Worm (Caenorhabditis elegans): ENCODE results near the gene clec-151.

clec-151 gene

ce11 chrIII:4626148-4626922, 1.9 kb upstream of the clec-151 start:
- TF ChIP-seq ama-1 (optimal IDR thresholded peaks at IDR 0.05): no peak
- TF ChIP-seq tra-4 (tag; optimal IDR thresholded peaks at IDR 0.05): no peak
- TF ChIP-seq ceh-36 (tag; optimal IDR thresholded peaks at IDR 0.05): no peak
- TF ChIP-seq tbx-11 (GFP tag; IDR thresholded peaks at IDR 0.05): no peak

ce11 chrIII:4634947-4635346, 6.7 kb downstream of the clec-151 start, which contains the start of gene clec-153:
clec-153 (plus strand) TSS chrIII:4635247.
- TF ChIP-seq tbx-37 (GFP tag; conservative IDR thresholded peaks at IDR 0.05) (no peak), pes-1 (GFP tag; IDR thresholded peaks at IDR 0.05) (no peak), ceh-13 (GFP tag; optimal IDR thresholded peaks at IDR 0.05) (no peak), ets-7 (tag; optimal IDR thresholded peaks at IDR 0.05) (no peak), B0310.2 (tag; optimal IDR thresholded peaks at IDR 0.05) (no peak), tra-4 (tag; optimal IDR thresholded peaks at IDR 0.05) (no peak), sea-1 (GFP tag; conservative IDR thresholded peaks at IDR 0.05) (no peak)

- no peak for TF ChIP-seq pes-1 (GFP tag; IDR thresholded peaks at IDR 0.05)
- no peak for TF ChIP-seq B0310.2 (tag; optimal IDR thresholded peaks at IDR 0.05)
- no peak for TF ChIP-seq flt-1 (GFP tag; IDR thresholded peaks at IDR 0.05)
- no peak for TF ChIP-seq aly-1 (tag; optimal IDR thresholded peaks at IDR 0.05)
- no peak for TF ChIP-seq tbx-37 (GFP tag; conservative IDR thresholded peaks at IDR 0.05)
- no peak for TF ChIP-seq tra-4 (tag; optimal IDR thresholded peaks at IDR 0.05)
- TF ChIP-seq tbx-11 (GFP tag; IDR thresholded peaks at IDR 0.05): no peak
- no peak for TF ChIP-seq ceh-13 (GFP tag; optimal IDR thresholded peaks at IDR 0.05)
- no peak for TF ChIP-seq hmg-4 (GFP tag; optimal IDR thresholded peaks at IDR 0.05)
- no peak for TF ChIP-seq scrt-1 (GFP tag; IDR thresholded peaks at IDR 0.05)
- TF ChIP-seq F13C5.2 (tag; optimal IDR thresholded peaks at IDR 0.05): no peak
- TF ChIP-seq hmbx-1 (tag; optimal IDR thresholded peaks at IDR 0.05): no peak
- TF ChIP-seq hnd-1 (tag; optimal IDR thresholded peaks at IDR 0.05): no peak
- no peak for TF ChIP-seq ceh-36 (tag; optimal IDR thresholded peaks at IDR 0.05)
- no peak for TF ChIP-seq ets-7 (tag; optimal IDR thresholded peaks at IDR 0.05)
- no peak for TF ChIP-seq ama-1 (optimal IDR thresholded peaks at IDR 0.05)
- no peak for TF ChIP-seq sea-1 (GFP tag; conservative IDR thresholded peaks at IDR 0.05)
Measured at ce11 chrIII:4643262-4643661, 15.0 kb downstream of the clec-151 start, which contains the start of gene pfas-1. pfas-1 (minus strand) TSS chrIII:4643310.

ce11 chrIII:4646246-4646645, 18.0 kb downstream of the clec-151 start, which contains the start of gene pqn-29:
pqn-29 (minus strand) TSS chrIII:4646346.
- TF ChIP-seq hnd-1 (tag; optimal IDR thresholded peaks at IDR 0.05): no peak
- no peak for TF ChIP-seq F13C5.2 (tag; optimal IDR thresholded peaks at IDR 0.05)
- TF ChIP-seq scrt-1 (GFP tag; IDR thresholded peaks at IDR 0.05): no peak
- TF ChIP-seq pes-1 (GFP tag; IDR thresholded peaks at IDR 0.05): no peak
- no peak for TF ChIP-seq sea-1 (GFP tag; conservative IDR thresholded peaks at IDR 0.05)
- no peak for TF ChIP-seq hmbx-1 (tag; optimal IDR thresholded peaks at IDR 0.05)
- TF ChIP-seq B0310.2 (tag; optimal IDR thresholded peaks at IDR 0.05): no peak
- no peak for TF ChIP-seq ceh-13 (GFP tag; optimal IDR thresholded peaks at IDR 0.05)
- no peak for TF ChIP-seq tra-4 (tag; optimal IDR thresholded peaks at IDR 0.05)

- TF ChIP-seq tra-4 (tag; optimal IDR thresholded peaks at IDR 0.05): no peak
- no peak for TF ChIP-seq F13C5.2 (tag; optimal IDR thresholded peaks at IDR 0.05)
- TF ChIP-seq B0310.2 (tag; optimal IDR thresholded peaks at IDR 0.05): no peak
- no peak for TF ChIP-seq aly-1 (tag; optimal IDR thresholded peaks at IDR 0.05)
- no peak for TF ChIP-seq tbx-37 (GFP tag; conservative IDR thresholded peaks at IDR 0.05)
- no peak for TF ChIP-seq sea-1 (GFP tag; conservative IDR thresholded peaks at IDR 0.05)
- TF ChIP-seq ceh-13 (GFP tag; optimal IDR thresholded peaks at IDR 0.05): no peak
- TF ChIP-seq hnd-1 (tag; optimal IDR thresholded peaks at IDR 0.05): no peak
- no peak for TF ChIP-seq tbx-11 (GFP tag; IDR thresholded peaks at IDR 0.05)
- no peak for TF ChIP-seq hmbx-1 (tag; optimal IDR thresholded peaks at IDR 0.05)
- no peak for TF ChIP-seq ets-7 (tag; optimal IDR thresholded peaks at IDR 0.05)
Measured at ce11 chrIII:4647341-4647740, 19.1 kb downstream of the clec-151 start.

ce11 chrIII:4647878-4648277, 19.6 kb downstream of the clec-151 start, which contains the start of gene T23F11.6:
T23F11.6 (minus strand) TSS chrIII:4647922.
- no peak for TF ChIP-seq ceh-36 (tag; optimal IDR thresholded peaks at IDR 0.05)
- no peak for TF ChIP-seq sea-1 (GFP tag; conservative IDR thresholded peaks at IDR 0.05)
- no peak for TF ChIP-seq hnd-1 (tag; optimal IDR thresholded peaks at IDR 0.05)
- no peak for TF ChIP-seq hmg-4 (GFP tag; optimal IDR thresholded peaks at IDR 0.05)
- TF ChIP-seq tra-4 (tag; optimal IDR thresholded peaks at IDR 0.05): no peak
- TF ChIP-seq tbx-11 (GFP tag; IDR thresholded peaks at IDR 0.05): no peak
- no peak for TF ChIP-seq ceh-13 (GFP tag; optimal IDR thresholded peaks at IDR 0.05)
- no peak for TF ChIP-seq hmbx-1 (tag; optimal IDR thresholded peaks at IDR 0.05)
- no peak for TF ChIP-seq aly-1 (tag; optimal IDR thresholded peaks at IDR 0.05)

ce11 chrIII:4649363-4649768, 21.1 kb downstream of the clec-151 start:
- TF ChIP-seq F13C5.2 (tag; optimal IDR thresholded peaks at IDR 0.05): peak; percentile 63
- no peak for TF ChIP-seq ets-7 (tag; optimal IDR thresholded peaks at IDR 0.05)
- TF ChIP-seq ceh-36 (tag; optimal IDR thresholded peaks at IDR 0.05): no peak
- no peak for TF ChIP-seq tbx-11 (GFP tag; IDR thresholded peaks at IDR 0.05)
- no peak for TF ChIP-seq ceh-13 (GFP tag; optimal IDR thresholded peaks at IDR 0.05)
- no peak for TF ChIP-seq aly-1 (tag; optimal IDR thresholded peaks at IDR 0.05)
- no peak for TF ChIP-seq hnd-1 (tag; optimal IDR thresholded peaks at IDR 0.05)
- no peak for TF ChIP-seq ama-1 (optimal IDR thresholded peaks at IDR 0.05)
- no peak for TF ChIP-seq tra-4 (tag; optimal IDR thresholded peaks at IDR 0.05)
- TF ChIP-seq tbx-37 (GFP tag; conservative IDR thresholded peaks at IDR 0.05): no peak
- peak; percentile 57 for TF ChIP-seq hmg-4 (GFP tag; optimal IDR thresholded peaks at IDR 0.05)
- 0 out of 2 replicates have a peak, but pooled peaks have one; percentile 4 for TF ChIP-seq flt-1 (GFP tag; IDR thresholded peaks at IDR 0.05)
- TF ChIP-seq hmbx-1 (tag; optimal IDR thresholded peaks at IDR 0.05): no peak

All from whole organism, early embryonic.